Worm (Caenorhabditis elegans) whole organism, L4 larva: ENCODE data around the gene mpst-4.
A peak's percentile ranks its signal among the peaks of the same experiment; 100 is the strongest.

ENCODE experiments used
- F26F4.8 ChIP-seq: fragments of 200-800 bp; sonication (Bioruptor generic); conservative IDR thresholded peaks from 2 replicates; pipeline ENCODE4 v1.3.6; 2022; ENCODE audit warnings: missing genetic modification characterization, missing compliant biosample characterization
- F44E2.7 ChIP-seq: fragments of 200-800 bp; sonication (Bioruptor generic); IDR thresholded peaks from 2 replicates; pipeline ENCODE4 v2.1.2; 2022; ENCODE audit warnings: missing genetic modification characterization, missing compliant biosample characterization
- F49E8.2 ChIP-seq: sonication (generic microtip); optimal IDR thresholded peaks from 2 replicates; lab custom pipeline; 2016; ENCODE audit warnings: missing compliant biosample characterization, mild to moderate bottlenecking, missing genetic modification characterization, borderline replicate concordance
- R02D3.7 ChIP-seq: fragments of 150-350 bp; sonication (generic microtip); optimal IDR thresholded peaks from 3 replicates; lab custom pipeline; 2014; ENCODE audit warnings: missing biosample characterization, missing genetic modification characterization
- T20F7.1 ChIP-seq: fragments of 200-800 bp; sonication (Bioruptor generic); optimal IDR thresholded peaks from 2 replicates; lab custom pipeline; 2018; ENCODE audit warnings: mild to moderate bottlenecking, missing genetic modification characterization, missing compliant biosample characterization
- T26A8.4 ChIP-seq: fragments of 200-800 bp; sonication (Bioruptor generic); IDR thresholded peaks from 2 replicates; pipeline ENCODE4 v1.3.6; 2022; ENCODE audit warnings: missing genetic modification characterization, missing compliant biosample characterization
- Y105C5A.15 ChIP-seq: fragments of 200-800 bp; sonication (Bioruptor generic); IDR thresholded peaks from 2 replicates; pipeline ENCODE4 v1.3.6; 2022; ENCODE audit warnings: missing genetic modification characterization, missing compliant biosample characterization
- Y5F2A.4 ChIP-seq: fragments of 200-800 bp; sonication (Bioruptor generic); optimal IDR thresholded peaks from 2 replicates; lab custom pipeline; 2018; ENCODE audit warnings: mild to moderate bottlenecking, missing genetic modification characterization, missing compliant biosample characterization
- Y75B8A.6 ChIP-seq: fragments of 200-800 bp; sonication (Bioruptor generic); IDR thresholded peaks from 2 replicates; pipeline ENCODE4 v1.3.6; 2022; ENCODE audit warnings: missing genetic modification reagents, missing genetic modification characterization, missing compliant biosample characterization
- ZK546.5 ChIP-seq, 2 experiments: sonication (generic microtip); optimal IDR thresholded peaks; 2 replicates each; lab custom pipeline; 2017; ENCODE audit warnings: missing biosample characterization in 2 of 2, missing genetic modification characterization in 2 of 2
- arid-1 ChIP-seq: fragments of 200-800 bp; sonication (Bioruptor generic); conservative IDR thresholded peaks from 2 replicates; pipeline ENCODE4 v1.3.6; 2022; ENCODE audit warnings: missing genetic modification reagents, missing genetic modification characterization, missing compliant biosample characterization
- ceh-20 ChIP-seq: fragments of 200-800 bp; sonication (Bioruptor generic); IDR thresholded peaks from 2 replicates; pipeline ENCODE4 v1.3.6; 2022; ENCODE audit warnings: missing genetic modification reagents, missing genetic modification characterization, missing compliant biosample characterization
- ceh-32 ChIP-seq: sonication (generic microtip); optimal IDR thresholded peaks from 2 replicates; lab custom pipeline; 2016; ENCODE audit warnings: mild to moderate bottlenecking, missing genetic modification characterization, missing compliant biosample characterization; ENCODE audit not compliant: poor library complexity
- ceh-62 ChIP-seq: sonication (generic microtip); optimal IDR thresholded peaks from 2 replicates; lab custom pipeline; 2017; ENCODE audit warnings: missing biosample characterization, missing genetic modification characterization
- cey-2 ChIP-seq: sonication (generic microtip); optimal IDR thresholded peaks from 3 replicates; lab custom pipeline; 2017; ENCODE audit warnings: missing genetic modification characterization, mild to moderate bottlenecking, missing compliant biosample characterization, antibody characterized with exemption, borderline replicate concordance; ENCODE audit not compliant: insufficient read depth
- daf-16 ChIP-seq, 3 experiments: sonication (generic microtip); optimal IDR thresholded peaks; 2 replicates each; lab custom pipeline; 2016 to 2017; ENCODE audit warnings: missing genetic modification characterization in 3 of 3, missing genetic modification reagents in 3 of 3, mild to moderate bottlenecking in 2 of 3, missing compliant biosample characterization in 2 of 3, missing biosample characterization in 1 of 3, moderate library complexity in 1 of 3
- daf-19 ChIP-seq: fragments of 200-800 bp; sonication (Bioruptor generic); conservative IDR thresholded peaks from 2 replicates; pipeline ENCODE4 v1.3.6; 2022; ENCODE audit warnings: missing genetic modification characterization, missing compliant biosample characterization
- daf-8 ChIP-seq: fragments of 200-800 bp; sonication (Bioruptor generic); IDR thresholded peaks from 2 replicates; pipeline ENCODE4 v1.3.6; 2022; ENCODE audit warnings: missing genetic modification characterization, missing compliant biosample characterization
- dmd-6 ChIP-seq: fragments of 200-800 bp; sonication (Bioruptor generic); IDR thresholded peaks from 2 replicates; pipeline ENCODE4 v1.3.6; 2022; ENCODE audit warnings: missing genetic modification reagents, missing genetic modification characterization, missing compliant biosample characterization
- dmd-9 ChIP-seq: fragments of 200-800 bp; sonication (Bioruptor generic); IDR thresholded peaks from 2 replicates; pipeline ENCODE4 v1.3.6; 2022; ENCODE audit warnings: missing genetic modification reagents, missing genetic modification characterization, missing compliant biosample characterization
- dve-1 ChIP-seq: sonication (generic microtip); optimal IDR thresholded peaks from 2 replicates; lab custom pipeline; 2017; ENCODE audit warnings: antibody characterized with exemption, mild to moderate bottlenecking, missing genetic modification characterization, missing compliant biosample characterization; ENCODE audit not compliant: insufficient read depth
- egl-43 ChIP-seq: fragments of 200-800 bp; sonication (Bioruptor generic); IDR thresholded peaks from 2 replicates; pipeline ENCODE4 v1.3.6; 2022; ENCODE audit warnings: missing genetic modification reagents, missing genetic modification characterization, missing compliant biosample characterization
- fkh-10 ChIP-seq: fragments of 150-350 bp; optimal IDR thresholded peaks from 2 replicates; lab custom pipeline; 2014; ENCODE audit warnings: missing biosample characterization, missing genetic modification reagents, missing genetic modification characterization
- fos-1 ChIP-seq: fragments of 150-350 bp; optimal IDR thresholded peaks from 2 replicates; lab custom pipeline; 2014; ENCODE audit warnings: missing biosample characterization, missing genetic modification characterization
- hmg-1.1 ChIP-seq: fragments of 200-800 bp; sonication (Bioruptor generic); IDR thresholded peaks from 2 replicates; pipeline ENCODE4 v1.3.6; 2022; ENCODE audit warnings: missing genetic modification reagents, missing genetic modification characterization, missing compliant biosample characterization
- jun-1 ChIP-seq: fragments of 150-350 bp; optimal IDR thresholded peaks from 2 replicates; lab custom pipeline; 2014; ENCODE audit warnings: missing biosample characterization, missing genetic modification reagents, missing genetic modification characterization
- lim-7 ChIP-seq: fragments of 200-800 bp; sonication (Bioruptor generic); IDR thresholded peaks from 2 replicates; pipeline ENCODE4 v1.3.6; 2022; ENCODE audit warnings: missing genetic modification characterization, missing compliant biosample characterization
- lin-1 ChIP-seq: fragments of 200-800 bp; sonication (Bioruptor generic); IDR thresholded peaks from 2 replicates; pipeline ENCODE4 v1.3.6; 2022; ENCODE audit warnings: missing genetic modification reagents, missing genetic modification characterization, missing compliant biosample characterization
- lin-13 ChIP-seq: fragments of 150-350 bp; optimal IDR thresholded peaks from 2 replicates; lab custom pipeline; 2014; ENCODE audit warnings: missing biosample characterization, missing genetic modification reagents, missing genetic modification characterization
- lin-15B ChIP-seq: fragments of 150-350 bp; sonication (generic microtip); optimal IDR thresholded peaks from 3 replicates; lab custom pipeline; 2014; ENCODE audit warnings: missing biosample characterization, missing genetic modification characterization
- lir-3 ChIP-seq: sonication (generic microtip); optimal IDR thresholded peaks from 2 replicates; lab custom pipeline; 2016; ENCODE audit warnings: mild to moderate bottlenecking, missing genetic modification characterization, missing compliant biosample characterization
- mdt-29 ChIP-seq: fragments of 200-800 bp; sonication (Bioruptor generic); IDR thresholded peaks from 2 replicates; pipeline ENCODE4 v1.3.6; 2022; ENCODE audit warnings: missing genetic modification reagents, missing genetic modification characterization, missing compliant biosample characterization
- mxl-3 ChIP-seq: fragments of 200-800 bp; sonication (Bioruptor generic); optimal IDR thresholded peaks from 2 replicates; lab custom pipeline; 2018; ENCODE audit warnings: mild to moderate bottlenecking, missing genetic modification characterization, missing compliant biosample characterization
- nhr-10 ChIP-seq: fragments of 150-350 bp; optimal IDR thresholded peaks from 2 replicates; lab custom pipeline; 2014; ENCODE audit warnings: missing biosample characterization, missing genetic modification characterization
- nhr-28 ChIP-seq: fragments of 150-350 bp; optimal IDR thresholded peaks from 2 replicates; lab custom pipeline; 2014; ENCODE audit warnings: missing biosample characterization, missing genetic modification characterization
- nhr-6 ChIP-seq: fragments of 150-350 bp; optimal IDR thresholded peaks from 2 replicates; lab custom pipeline; 2014; ENCODE audit warnings: missing biosample characterization, missing genetic modification characterization
- nhr-76 ChIP-seq: fragments of 150-350 bp; optimal IDR thresholded peaks from 2 replicates; lab custom pipeline; 2014; ENCODE audit warnings: missing biosample characterization, missing genetic modification characterization
- pha-4 ChIP-seq, 2 experiments: fragments of 150-350 bp in 1 of 2; fragments of 200-800 bp in 1 of 2; sonication (Bioruptor generic) in 1 of 2; IDR thresholded peaks in 1 of 2; optimal IDR thresholded peaks in 1 of 2; 2 replicates each; pipeline versions ENCODE4 v1.3.6 to Lab custom; 2014 to 2022; ENCODE audit warnings: missing genetic modification characterization in 2 of 2, missing genetic modification reagents in 2 of 2, missing biosample characterization in 1 of 2, missing compliant biosample characterization in 1 of 2
- php-3 ChIP-seq: fragments of 200-800 bp; sonication (Bioruptor generic); IDR thresholded peaks from 2 replicates; pipeline ENCODE4 v1.3.6; 2022; ENCODE audit warnings: missing genetic modification reagents, missing genetic modification characterization, missing compliant biosample characterization
- pqm-1 ChIP-seq: sonication (generic microtip); optimal IDR thresholded peaks from 2 replicates; lab custom pipeline; 2017; ENCODE audit warnings: missing biosample characterization, missing genetic modification characterization
- set-16 ChIP-seq: fragments of 200-800 bp; sonication (Bioruptor generic); IDR thresholded peaks from 2 replicates; pipeline ENCODE4 v1.3.6; 2022; ENCODE audit warnings: missing genetic modification reagents, missing genetic modification characterization, missing compliant biosample characterization
- snpc-4 ChIP-seq: fragments of 150-350 bp; optimal IDR thresholded peaks from 2 replicates; lab custom pipeline; 2014; ENCODE audit warnings: missing biosample characterization, missing genetic modification characterization
- tag-97 ChIP-seq: fragments of 200-800 bp; sonication (Bioruptor generic); IDR thresholded peaks from 2 replicates; pipeline ENCODE4 v1.3.6; 2022; ENCODE audit warnings: missing genetic modification characterization, missing compliant biosample characterization
- unc-130 ChIP-seq: sonication (generic microtip); optimal IDR thresholded peaks from 2 replicates; lab custom pipeline; 2016; ENCODE audit warnings: missing genetic modification reagents, missing genetic modification characterization, missing compliant biosample characterization
- zfp-2 ChIP-seq: sonication (generic microtip); optimal IDR thresholded peaks from 2 replicates; lab custom pipeline; 2016; ENCODE audit warnings: mild to moderate bottlenecking, missing genetic modification characterization, missing compliant biosample characterization
- zfp-3 ChIP-seq: fragments of 200-800 bp; sonication (Bioruptor generic); conservative IDR thresholded peaks from 2 replicates; pipeline ENCODE4 v1.3.6; 2022; ENCODE audit warnings: missing genetic modification reagents, missing genetic modification characterization, missing compliant biosample characterization
- zip-2 ChIP-seq: fragments of 150-350 bp; optimal IDR thresholded peaks from 2 replicates; lab custom pipeline; 2014; ENCODE audit warnings: missing biosample characterization, missing genetic modification characterization
- ztf-11 ChIP-seq: fragments of 150-350 bp; optimal IDR thresholded peaks from 2 replicates; lab custom pipeline; 2014; ENCODE audit warnings: missing biosample characterization, missing genetic modification characterization
- ztf-7 ChIP-seq: fragments of 150-350 bp; optimal IDR thresholded peaks from 2 replicates; lab custom pipeline; 2014; ENCODE audit warnings: missing biosample characterization, missing genetic modification characterization

The mpst-4 gene

DNA sequence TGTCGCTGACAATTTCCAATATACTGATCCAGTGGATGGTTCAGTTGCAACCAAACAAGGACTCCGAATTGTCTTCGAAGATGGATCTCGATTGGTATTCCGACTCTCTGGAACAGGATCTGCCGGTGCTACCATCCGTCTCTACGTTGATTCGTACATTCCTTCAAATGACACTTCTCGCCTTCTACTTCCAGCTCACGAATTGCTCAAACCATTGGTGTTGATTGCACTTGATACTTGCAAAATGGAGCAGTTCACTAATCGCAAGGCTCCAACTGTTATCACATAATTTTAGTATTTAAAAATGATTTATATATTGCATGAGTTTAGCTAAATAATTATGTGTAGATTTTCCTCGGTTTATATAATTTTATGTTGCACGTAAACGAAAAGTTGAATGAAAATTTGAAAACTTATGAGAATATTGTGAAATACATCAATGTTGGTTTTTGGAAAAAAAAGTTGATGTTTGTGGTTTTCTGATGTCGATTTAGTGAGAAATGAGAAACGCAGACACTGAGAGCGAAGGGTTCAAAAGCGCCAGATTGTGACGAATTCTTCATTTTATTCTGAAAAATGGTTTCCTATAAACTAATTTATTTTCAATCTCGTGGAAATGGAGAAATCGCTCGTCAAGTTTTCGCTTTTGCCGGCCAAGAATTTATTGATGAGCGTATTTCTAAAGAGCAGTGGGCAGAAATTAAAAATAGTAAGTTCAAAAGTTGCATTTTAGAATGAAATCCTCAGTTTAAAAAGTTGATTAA, 27.9 kb upstream of the mpst-4 start, which contains the start of gene gst-9 (continued):
- TF ChIP-seq ztf-11 (tag; lab: Kevin White, UChicago) (no peak), snpc-4 (no peak), nhr-10 (tag; lab: Kevin White, UChicago) (no peak), T20F7.1 (GFP tag; lab: Kevin White, UChicago) (peak; percentile 13), F44E2.7 (GFP tag; lab: Robert Waterston, UW) (no peak), cey-2 (tag; lab: Kevin White, UChicago) (no peak), zfp-2 (tag; lab: Kevin White, UChicago) (no peak), fos-1 (tag; lab: Kevin White, UChicago) (no peak), arid-1 (GFP tag; lab: Robert Waterston, UW) (no peak), Y105C5A.15 (GFP tag; lab: Robert Waterston, UW) (no peak), dve-1 (tag; lab: Kevin White, UChicago) (peak; percentile 86), fkh-10 (no peak), nhr-6 (tag; lab: Kevin White, UChicago) (no peak), php-3 (GFP tag; lab: Robert Waterston, UW) (0 out of 2 replicates have a peak, but pooled peaks have one; percentile 45), unc-130 (GFP tag; lab: Kevin White, UChicago) (no peak), lin-13 (GFP tag; lab: Kevin White, UChicago) (peak; percentile 57), pha-4 (GFP tag; IDR thresholded peaks at IDR 0.05; lab: Robert Waterston, UW) (0 out of 2 replicates have a peak, but pooled peaks have one; percentile 52), pha-4 (tag; optimal IDR thresholded peaks at IDR 0.05; lab: Kevin White, UChicago) (no peak), daf-16 (GFP tag; optimal IDR thresholded peaks at IDR 0.05; lab: Kevin White, UChicago) (no peak), daf-16 (tag; optimal IDR thresholded peaks at IDR 0.05; lab: Kevin White, UChicago) (peak; percentile 59), lim-7 (GFP tag; lab: Robert Waterston, UW) (no peak), ZK546.5 (tag; optimal IDR thresholded peaks at IDR 0.05; lab: Kevin White, UChicago) (no peak), dmd-6 (GFP tag; lab: Robert Waterston, UW) (0 out of 2 replicates have a peak, but pooled peaks have one; percentile 8), lin-15B (tag; lab: Kevin White, UChicago) (no peak), T26A8.4 (peak; percentile 48; the same call in 1 of the 2 replicates), lin-1 (GFP tag; lab: Robert Waterston, UW) (no peak), lir-3 (tag; lab: Kevin White, UChicago) (no peak), ceh-20 (GFP tag; lab: Robert Waterston, UW) (no peak), jun-1 (tag; lab: Kevin White, UChicago) (no peak), set-16 (GFP tag; lab: Robert Waterston, UW) (no peak), mdt-29 (GFP tag; lab: Robert Waterston, UW) (peak; percentile 39; the same call in 1 of the 2 replicates), R02D3.7 (tag; lab: Kevin White, UChicago) (no peak), nhr-76 (tag; lab: Kevin White, UChicago) (no peak), daf-8 (GFP tag; lab: Robert Waterston, UW) (no peak), zip-2 (tag; lab: Kevin White, UChicago) (no peak), mxl-3 (no peak), egl-43 (GFP tag; lab: Robert Waterston, UW) (0 out of 2 replicates have a peak, but pooled peaks have one; percentile 59), pqm-1 (tag; lab: Kevin White, UChicago) (no peak), dmd-9 (GFP tag; lab: Robert Waterston, UW) (no peak), ztf-7 (tag; lab: Kevin White, UChicago) (no peak), F26F4.8 (GFP tag; lab: Robert Waterston, UW) (no peak), zfp-3 (GFP tag; lab: Robert Waterston, UW) (peak; percentile 92), ceh-32 (tag; lab: Kevin White, UChicago) (no peak), nhr-28 (tag; lab: Kevin White, UChicago) (peak; percentile 56), Y5F2A.4 (GFP tag; lab: Kevin White, UChicago) (peak; percentile 17), tag-97 (no peak), F49E8.2 (no peak), Y75B8A.6 (no peak; the same call in 1 of the 2 replicates), ceh-62 (tag; lab: Kevin White, UChicago) (no peak), hmg-1.1 (GFP tag; lab: Robert Waterston, UW) (no peak), daf-19 (GFP tag; lab: Robert Waterston, UW) (no peak)
